Fruit fly (Drosophila melanogaster): ENCODE measurements around the gene snf.

snf gene

dm6 chrX:5289692-5290091 is 19.4 kb upstream of the snf start:
- peak; percentile 68 for TF ChIP-seq Bgb (GFP tag; IDR thresholded peaks at IDR 0.05; ENCODE audit: partially characterized antibody)
- TF ChIP-seq Xbp1 (GFP tag; optimal IDR thresholded peaks at IDR 0.05) = peak; percentile 1
- TF ChIP-seq CG1603 (tag; optimal IDR thresholded peaks at IDR 0.05) = peak; percentile 17
- TF ChIP-seq CG16813 (GFP tag; IDR thresholded peaks at IDR 0.05; ENCODE audit: partially characterized antibody) = peak; percentile 61
- peak; percentile 9 for TF ChIP-seq CG4424 (GFP tag; optimal IDR thresholded peaks at IDR 0.05)
- peak; percentile 49 for TF ChIP-seq CG11504 (tag; optimal IDR thresholded peaks at IDR 0.05)
- peak; percentile 56; the same call in 1 of the 3 replicates for TF ChIP-seq z (GFP tag; IDR thresholded peaks at IDR 0.05)
- TF ChIP-seq CG18262 (tag; optimal IDR thresholded peaks at IDR 0.05) = no peak
- TF ChIP-seq CG10959 (GFP tag; IDR thresholded peaks at IDR 0.05) = no peak
- peak; percentile 3 for TF ChIP-seq gem (tag; optimal IDR thresholded peaks at IDR 0.05)
- TF ChIP-seq H2.0 (GFP tag; IDR thresholded peaks at IDR 0.05) = 0 out of 2 replicates have a peak, but pooled peaks have one; percentile 4
- no peak for TF ChIP-seq mam (GFP tag; optimal IDR thresholded peaks at IDR 0.05)
- peak; percentile 7 for TF ChIP-seq Lhr (GFP tag; optimal IDR thresholded peaks at IDR 0.05)
- peak in 1 of 2 experiments; percentile 5 for TF ChIP-seq bsh (GFP tag; optimal IDR thresholded peaks at IDR 0.05)
- peak; percentile 46 for TF ChIP-seq Med (GFP tag)
- peak; percentile 41; the same call in 1 of the 2 replicates for TF ChIP-seq vvl (GFP tag; IDR thresholded peaks at IDR 0.05)
- TF ChIP-seq stwl (tag; optimal IDR thresholded peaks at IDR 0.05) = peak; percentile 37
- 0 out of 3 replicates have a peak, but pooled peaks have one; percentile 8 for TF ChIP-seq CG17361 (GFP tag; IDR thresholded peaks at IDR 0.05)
- peak; percentile 93 for TF ChIP-seq CTCF (GFP tag; optimal IDR thresholded peaks at IDR 0.05)
- no peak for TF ChIP-seq zf30C (GFP tag; optimal IDR thresholded peaks at IDR 0.05)
- TF ChIP-seq Dbx (GFP tag; IDR thresholded peaks at IDR 0.05) = peak; percentile 42; the same call in 1 of the 3 replicates
- peak; percentile 61 for TF ChIP-seq amos (GFP tag; IDR thresholded peaks at IDR 0.05; ENCODE audit: partially characterized antibody)
- peak; percentile 5 for TF ChIP-seq sug (tag; optimal IDR thresholded peaks at IDR 0.05)
- TF ChIP-seq CG5245 (GFP tag; optimal IDR thresholded peaks at IDR 0.05) = peak; percentile 2
- peak; percentile 14; the same call in 1 of the 3 replicates for TF ChIP-seq CG6791 (GFP tag; IDR thresholded peaks at IDR 0.05; ENCODE audit: partially characterized antibody)
- TF ChIP-seq CG15011 (GFP tag; optimal IDR thresholded peaks at IDR 0.05) = no peak
- TF ChIP-seq CG11085 (GFP tag; IDR thresholded peaks at IDR 0.05) = no peak
- no peak for TF ChIP-seq mirr (GFP tag; optimal IDR thresholded peaks at IDR 0.05)
- no peak for TF ChIP-seq hbn (GFP tag; IDR thresholded peaks at IDR 0.05; ENCODE audit: partially characterized antibody)
- TF ChIP-seq CG32532 (GFP tag; IDR thresholded peaks at IDR 0.05) = peak; percentile 55
- peak; percentile 55 for TF ChIP-seq Vsx1 (GFP tag; optimal IDR thresholded peaks at IDR 0.05)
- no peak for TF ChIP-seq CG8924 (tag; optimal IDR thresholded peaks at IDR 0.05)
- TF ChIP-seq knrl (GFP tag; IDR thresholded peaks at IDR 0.05; ENCODE audit: partially characterized antibody) = peak; percentile 33; the same call in 1 of the 3 replicates
- TF ChIP-seq CoRest (tag; optimal IDR thresholded peaks at IDR 0.05) = peak; percentile 4
- peak; percentile 47; the same call in 1 of the 2 replicates for TF ChIP-seq Rfx (GFP tag; IDR thresholded peaks at IDR 0.05)
- TF ChIP-seq CG2712 (tag; optimal IDR thresholded peaks at IDR 0.05) = peak; percentile 2
- peak; percentile 35; the same call in 1 of the 2 replicates for TF ChIP-seq CG42726 (GFP tag; IDR thresholded peaks at IDR 0.05; ENCODE audit: partially characterized antibody)
- peak; percentile 20 for TF ChIP-seq PHDP (tag; optimal IDR thresholded peaks at IDR 0.05)

dm6 chrX:5293141-5293540 is 15.9 kb upstream of the snf start:
- no peak for TF ChIP-seq PHDP (tag; optimal IDR thresholded peaks at IDR 0.05)
- TF ChIP-seq CG14965 (GFP tag; optimal IDR thresholded peaks at IDR 0.05; ENCODE audit: borderline replicate concordance) = no peak
- TF ChIP-seq CG14441 (GFP tag; IDR thresholded peaks at IDR 0.05) = no peak
- peak; percentile 85 for TF ChIP-seq Hr39 (optimal IDR thresholded peaks at IDR 0.05)

Measured in whole organism, embryonic.